Worm (Caenorhabditis elegans): ENCODE results near the gene Y14H12A.1.

ce11 chrII:3975942-3976341 is 17.1 kb upstream of the Y14H12A.1 start, which contains the start of gene dos-2:
- TF ChIP-seq hmbx-1 (tag; optimal IDR thresholded peaks at IDR 0.05) (no peak), ceh-36 (tag; optimal IDR thresholded peaks at IDR 0.05) (no peak), ceh-13 (GFP tag; optimal IDR thresholded peaks at IDR 0.05) (no peak), tbx-11 (GFP tag; IDR thresholded peaks at IDR 0.05) (no peak), ama-1 (optimal IDR thresholded peaks at IDR 0.05) (no peak), aly-1 (tag; optimal IDR thresholded peaks at IDR 0.05) (no peak), flt-1 (GFP tag; IDR thresholded peaks at IDR 0.05) (no peak), F13C5.2 (tag; optimal IDR thresholded peaks at IDR 0.05) (no peak)
